Worm (Caenorhabditis elegans): Measurements from ENCODE around the gene T24C2.3.
A peak's percentile ranks its signal among the peaks of the same experiment; 100 is the strongest.

The T24C2.3 gene

ce11 chrX:14500422-14501058 is 42.8 kb upstream of the T24C2.3 start (continued):
- peak; percentile 94 for TF ChIP-seq nhr-102 (tag; optimal IDR thresholded peaks at IDR 0.05)
- no peak for TF ChIP-seq egl-43 (GFP tag; IDR thresholded peaks at IDR 0.05)
- no peak for TF ChIP-seq Y105C5A.15 (GFP tag; IDR thresholded peaks at IDR 0.05)
- no peak for TF ChIP-seq nhr-76 (tag; optimal IDR thresholded peaks at IDR 0.05)
- 0 out of 2 replicates have a peak, but pooled peaks have one; percentile 9 for TF ChIP-seq ceh-20 (GFP tag; IDR thresholded peaks at IDR 0.05)
- TF ChIP-seq ztf-7 (tag; optimal IDR thresholded peaks at IDR 0.05): peak; percentile 2
- no peak for TF ChIP-seq mep-1 (tag; optimal IDR thresholded peaks at IDR 0.05)
- no peak for TF ChIP-seq jun-1 (tag; optimal IDR thresholded peaks at IDR 0.05)
- peak; percentile 88 for TF ChIP-seq saeg-2 (GFP tag; IDR thresholded peaks at IDR 0.05)
- TF ChIP-seq ZK337.2 (GFP tag; IDR thresholded peaks at IDR 0.05): no peak
- peak; percentile 54 for TF ChIP-seq T20F7.1 (GFP tag; optimal IDR thresholded peaks at IDR 0.05)
- TF ChIP-seq dmd-8 (GFP tag; IDR thresholded peaks at IDR 0.05): no peak
- no peak for TF ChIP-seq fos-1 (tag; optimal IDR thresholded peaks at IDR 0.05)
- TF ChIP-seq hif-1 (tag; optimal IDR thresholded peaks at IDR 0.05): peak in 1 of 2 experiments; percentile 24
- TF ChIP-seq hlh-11 (tag; optimal IDR thresholded peaks at IDR 0.05): peak; percentile 94
- TF ChIP-seq nhr-10 (tag; optimal IDR thresholded peaks at IDR 0.05): no peak
- TF ChIP-seq nhr-237 (tag; optimal IDR thresholded peaks at IDR 0.05): no peak
- peak in 1 of 2 experiments; percentile 5 for TF ChIP-seq lsy-2 (tag; optimal IDR thresholded peaks at IDR 0.05)
- no peak for TF ChIP-seq egl-27 (tag; optimal IDR thresholded peaks at IDR 0.05)
- no peak for TF ChIP-seq mes-2 (tag; optimal IDR thresholded peaks at IDR 0.05; ENCODE audit: poor library complexity, severe bottlenecking)
- no peak for TF ChIP-seq F44E2.7 (GFP tag; IDR thresholded peaks at IDR 0.05)
- TF ChIP-seq hmg-1.1 (GFP tag; IDR thresholded peaks at IDR 0.05): no peak
- no peak for TF ChIP-seq snpc-1.2 (GFP tag; IDR thresholded peaks at IDR 0.05)
- no peak for TF ChIP-seq fkh-10 (GFP tag; optimal IDR thresholded peaks at IDR 0.05)
- no peak for TF ChIP-seq attf-4 (tag; optimal IDR thresholded peaks at IDR 0.05)
- TF ChIP-seq hlh-30 (tag; optimal IDR thresholded peaks at IDR 0.05; ENCODE audit: insufficient read depth): peak; percentile 24
- no peak for TF ChIP-seq ceh-82 (tag; optimal IDR thresholded peaks at IDR 0.05)
- TF ChIP-seq F26F4.8 (GFP tag; conservative IDR thresholded peaks at IDR 0.05): no peak
- TF ChIP-seq dmd-9 (GFP tag; IDR thresholded peaks at IDR 0.05): no peak
- no peak for TF ChIP-seq daf-19 (GFP tag; conservative IDR thresholded peaks at IDR 0.05)
- TF ChIP-seq dpl-1 (GFP tag; optimal IDR thresholded peaks at IDR 0.05): no peak
- TF ChIP-seq zag-1 (tag; optimal IDR thresholded peaks at IDR 0.05): no peak
- TF ChIP-seq ZK546.5 (tag; optimal IDR thresholded peaks at IDR 0.05): no peak
- TF ChIP-seq unc-130 (GFP tag; optimal IDR thresholded peaks at IDR 0.05): no peak
- TF ChIP-seq ceh-28 (tag; optimal IDR thresholded peaks at IDR 0.05): no peak
- TF ChIP-seq ceh-32 (tag; optimal IDR thresholded peaks at IDR 0.05; ENCODE audit: poor library complexity): no peak
- TF ChIP-seq mxl-2 (GFP tag; conservative IDR thresholded peaks at IDR 0.05): no peak
- TF ChIP-seq rbr-2 (tag; optimal IDR thresholded peaks at IDR 0.05): no peak
- TF ChIP-seq ama-1 (optimal IDR thresholded peaks at IDR 0.05): no peak
- peak; percentile 34; the same call in 1 of the 2 replicates for TF ChIP-seq lin-38 (GFP tag; IDR thresholded peaks at IDR 0.05)
- peak in 1 of 2 experiments; percentile 93 for TF ChIP-seq daf-16 (GFP tag; optimal IDR thresholded peaks at IDR 0.05)
- peak; percentile 65 for TF ChIP-seq daf-16 (tag; optimal IDR thresholded peaks at IDR 0.05)
- TF ChIP-seq mdt-29 (GFP tag; IDR thresholded peaks at IDR 0.05): no peak
- TF ChIP-seq daf-12 (tag; optimal IDR thresholded peaks at IDR 0.05): no peak
- no peak for TF ChIP-seq Y5F2A.4 (GFP tag; optimal IDR thresholded peaks at IDR 0.05)
- no peak for TF ChIP-seq lin-13 (GFP tag; optimal IDR thresholded peaks at IDR 0.05)
- TF ChIP-seq duxl-1 (tag; optimal IDR thresholded peaks at IDR 0.05; ENCODE audit: poor library complexity): no peak
- TF ChIP-seq nhr-11 (tag; optimal IDR thresholded peaks at IDR 0.05): no peak
- TF ChIP-seq dmd-6 (GFP tag; IDR thresholded peaks at IDR 0.05): peak; percentile 99
- no peak for TF ChIP-seq snpc-4 (tag; optimal IDR thresholded peaks at IDR 0.05)
- no peak for TF ChIP-seq T26A8.4 (GFP tag; IDR thresholded peaks at IDR 0.05)
- no peak for TF ChIP-seq set-16 (GFP tag; IDR thresholded peaks at IDR 0.05)

All from whole organism, L4 larva.